Worm (Caenorhabditis elegans) whole organism, early embryonic: ENCODE results near the gene srw-129.

ENCODE experiments used
- ama-1 ChIP-seq: fragments of 150-350 bp; optimal IDR thresholded peaks from 2 replicates; lab custom pipeline; 2014
- ceh-13 ChIP-seq: fragments of 200-800 bp; sonication (Bioruptor generic); optimal IDR thresholded peaks from 2 replicates; lab custom pipeline; 2018; ENCODE audit warnings: mild to moderate bottlenecking, missing genetic modification characterization, missing compliant biosample characterization

DNA sequence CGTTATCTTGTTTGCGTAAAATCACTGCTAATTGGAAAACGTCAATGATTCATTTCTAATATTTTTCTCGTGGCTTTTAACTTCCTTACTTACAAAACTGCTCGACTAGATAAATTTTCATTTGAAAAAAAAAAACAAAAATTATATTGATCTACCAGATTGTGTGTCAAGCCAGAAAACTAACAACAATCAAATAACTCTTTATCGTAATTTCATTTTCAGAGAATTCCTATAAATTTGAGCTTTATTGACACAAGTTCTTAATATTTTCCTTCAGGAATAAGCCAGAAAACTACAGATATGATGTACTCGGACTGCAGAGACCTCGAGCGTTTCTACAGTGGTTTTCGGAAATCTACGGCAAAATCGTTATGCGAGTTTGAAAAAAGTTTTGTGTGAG lies 4.5 kb downstream of the srw-129 start, which contains the start of gene srw-124:
- TF ChIP-seq ama-1 = no peak
- TF ChIP-seq ceh-13 (GFP tag; lab: Kevin White, UChicago) = no peak
